Fruit fly (Drosophila melanogaster) whole organism, wandering third instar larva: ENCODE data around the gene topi.

Experiments
- h ChIP-seq: fragments of 200-800 bp; sonication (Bioruptor generic); optimal IDR thresholded peaks from 3 replicates; lab custom pipeline; 2016; ENCODE audit warnings: missing biosample characterization, mild to moderate bottlenecking, missing genetic modification characterization
- pan ChIP-seq: fragments of >200 bp; optimal IDR thresholded peaks from 2 replicates; lab custom pipeline; 2017
- sv ChIP-seq: fragments of 200-800 bp; sonication (Bioruptor generic); optimal IDR thresholded peaks from 3 replicates; lab custom pipeline; 2016; ENCODE audit warnings: missing biosample characterization, missing genetic modification characterization
- tai ChIP-seq: sonication (Bioruptor generic); optimal IDR thresholded peaks from 2 replicates; lab custom pipeline; 2016; ENCODE audit warnings: missing biosample characterization, missing genetic modification characterization

Gene topi

dm6 chr3R:9823723-9824122, 48.8 kb downstream of the topi start, which contains the start of gene CG34302:
CG34302 (minus strand) TSS chr3R:9823823.
- no peak for TF ChIP-seq pan (lab: Kevin White, UChicago)
- TF ChIP-seq h (GFP tag; lab: Kevin White, UChicago) = no peak
- no peak for TF ChIP-seq tai (GFP tag; lab: Kevin White, UChicago)
- TF ChIP-seq sv = no peak
- TF ChIP-seq, all 38 proteins: peak for 0
